Fruit fly (Drosophila melanogaster) S2 (cell line): ENCODE results near the gene Mtr3.

ENCODE experiments used
- CG8478 ChIP-seq: fragments of >200 bp; optimal IDR thresholded peaks from 2 replicates; lab custom pipeline; 2018
- CTCF ChIP-seq, 2 experiments: fragments of >200 bp; optimal IDR thresholded peaks; 2 replicates each; lab custom pipeline; 2018

dm6 chr3L:19928435-19929011 is 15.0 kb upstream of the Mtr3 start, which contains the start of the genes CG8004 and RhoGDI:
- TF ChIP-seq CTCF (optimal IDR thresholded peaks at IDR 0.05; lab: Kevin White, UChicago) (no peak), CG8478 (lab: Kevin White, UChicago) (no peak)
